Worm (Caenorhabditis elegans) whole organism, L4 larva: ENCODE results near the gene srh-70.

Source experiments
- F26F4.8 ChIP-seq: fragments of 200-800 bp; sonication (Bioruptor generic); conservative IDR thresholded peaks from 2 replicates; pipeline ENCODE4 v1.3.6; 2022; ENCODE audit warnings: missing genetic modification characterization, missing compliant biosample characterization
- T20F7.1 ChIP-seq: fragments of 200-800 bp; sonication (Bioruptor generic); optimal IDR thresholded peaks from 2 replicates; lab custom pipeline; 2018; ENCODE audit warnings: mild to moderate bottlenecking, missing genetic modification characterization, missing compliant biosample characterization
- Y105C5A.15 ChIP-seq: fragments of 200-800 bp; sonication (Bioruptor generic); IDR thresholded peaks from 2 replicates; pipeline ENCODE4 v1.3.6; 2022; ENCODE audit warnings: missing genetic modification characterization, missing compliant biosample characterization
- Y48G9A.11 ChIP-seq: fragments of 200-800 bp; sonication (Bioruptor generic); IDR thresholded peaks from 2 replicates; pipeline ENCODE4 v1.3.6; 2022; ENCODE audit warnings: missing genetic modification reagents, missing genetic modification characterization, missing compliant biosample characterization
- Y5F2A.4 ChIP-seq: fragments of 200-800 bp; sonication (Bioruptor generic); optimal IDR thresholded peaks from 2 replicates; lab custom pipeline; 2018; ENCODE audit warnings: mild to moderate bottlenecking, missing genetic modification characterization, missing compliant biosample characterization
- aha-1 ChIP-seq: fragments of 150-350 bp; peaks from one replicate; lab custom pipeline; 2014; ENCODE audit warnings: missing biosample characterization, missing genetic modification characterization
- ama-1 ChIP-seq: fragments of 150-350 bp; optimal IDR thresholded peaks from 2 replicates; lab custom pipeline; 2014; ENCODE audit warnings: inconsistent platforms, mixed read lengths
- arid-1 ChIP-seq: fragments of 200-800 bp; sonication (Bioruptor generic); conservative IDR thresholded peaks from 2 replicates; pipeline ENCODE4 v1.3.6; 2022; ENCODE audit warnings: missing genetic modification reagents, missing genetic modification characterization, missing compliant biosample characterization
- ceh-28 ChIP-seq: fragments of 150-350 bp; optimal IDR thresholded peaks from 2 replicates; lab custom pipeline; 2014; ENCODE audit warnings: missing biosample characterization, missing genetic modification reagents, missing genetic modification characterization
- ces-1 ChIP-seq: fragments of 150-350 bp; sonication (generic microtip); optimal IDR thresholded peaks from 4 replicates; lab custom pipeline; 2014; ENCODE audit warnings: missing biosample characterization, missing genetic modification reagents, missing genetic modification characterization
- cey-2 ChIP-seq: sonication (generic microtip); optimal IDR thresholded peaks from 3 replicates; lab custom pipeline; 2017; ENCODE audit warnings: missing genetic modification characterization, mild to moderate bottlenecking, missing compliant biosample characterization, antibody characterized with exemption, borderline replicate concordance; ENCODE audit not compliant: insufficient read depth
- daf-16 ChIP-seq, 3 experiments: sonication (generic microtip); optimal IDR thresholded peaks; 2 replicates each; lab custom pipeline; 2016 to 2017; ENCODE audit warnings: missing genetic modification characterization in 3 of 3, missing genetic modification reagents in 3 of 3, mild to moderate bottlenecking in 2 of 3, missing compliant biosample characterization in 2 of 3, missing biosample characterization in 1 of 3, moderate library complexity in 1 of 3
- daf-8 ChIP-seq: fragments of 200-800 bp; sonication (Bioruptor generic); IDR thresholded peaks from 2 replicates; pipeline ENCODE4 v1.3.6; 2022; ENCODE audit warnings: missing genetic modification characterization, missing compliant biosample characterization
- egl-27 ChIP-seq: sonication (generic microtip); optimal IDR thresholded peaks from 3 replicates; lab custom pipeline; 2017; ENCODE audit warnings: missing biosample characterization, missing genetic modification reagents, missing genetic modification characterization
- gei-8 ChIP-seq: fragments of 200-800 bp; sonication (Bioruptor generic); optimal IDR thresholded peaks from 2 replicates; lab custom pipeline; 2018; ENCODE audit warnings: mild to moderate bottlenecking, missing genetic modification characterization, missing compliant biosample characterization
- lsy-2 ChIP-seq, 2 experiments: fragments of 150-350 bp in 1 of 2; sonication (generic microtip) in 1 of 2; optimal IDR thresholded peaks; 2 replicates each; lab custom pipeline; 2014 to 2017; ENCODE audit warnings: missing biosample characterization in 2 of 2, missing genetic modification characterization in 2 of 2
- madf-5 ChIP-seq, 2 experiments: fragments of 200-800 bp; sonication (Bioruptor generic); IDR thresholded peaks; 2 replicates each; pipeline ENCODE4 v1.3.6; 2022; ENCODE audit warnings: missing compliant biosample characterization in 2 of 2, missing genetic modification characterization in 2 of 2
- mxl-2 ChIP-seq: fragments of 200-800 bp; sonication (Bioruptor generic); conservative IDR thresholded peaks from 2 replicates; pipeline ENCODE4 v1.3.6; 2022; ENCODE audit warnings: missing genetic modification reagents, missing genetic modification characterization, missing compliant biosample characterization
- nhr-102 ChIP-seq: sonication (generic microtip); optimal IDR thresholded peaks from 2 replicates; lab custom pipeline; 2016; ENCODE audit warnings: mild to moderate bottlenecking, missing genetic modification characterization, moderate library complexity, missing compliant biosample characterization
- pqm-1 ChIP-seq: sonication (generic microtip); optimal IDR thresholded peaks from 2 replicates; lab custom pipeline; 2017; ENCODE audit warnings: missing biosample characterization, missing genetic modification characterization
- snpc-1.2 ChIP-seq: fragments of 200-800 bp; sonication (Bioruptor generic); IDR thresholded peaks from 2 replicates; pipeline ENCODE4 v1.3.6; 2022; ENCODE audit warnings: missing genetic modification reagents, missing genetic modification characterization, missing compliant biosample characterization
- unc-130 ChIP-seq: sonication (generic microtip); optimal IDR thresholded peaks from 2 replicates; lab custom pipeline; 2016; ENCODE audit warnings: missing genetic modification reagents, missing genetic modification characterization, missing compliant biosample characterization
- unc-62 ChIP-seq, 3 experiments: fragments of 150-350 bp in 1 of 3; sonication (generic microtip); optimal IDR thresholded peaks in 2 of 3; peaks in 1 of 3; 1 replicate in 1 of 3; 2 replicates in 2 of 3; lab custom pipeline; 2014 to 2017; ENCODE audit warnings: missing biosample characterization in 3 of 3, missing genetic modification characterization in 3 of 3, missing genetic modification reagents in 3 of 3, missing genotype in 1 of 3
- zfp-2 ChIP-seq: sonication (generic microtip); optimal IDR thresholded peaks from 2 replicates; lab custom pipeline; 2016; ENCODE audit warnings: mild to moderate bottlenecking, missing genetic modification characterization, missing compliant biosample characterization

Gene srh-70

ce11 chrII:12481645-12482044, 37.0 kb downstream of the srh-70 start:
- TF ChIP-seq nhr-102 (tag; lab: Kevin White, UChicago) = no peak
- TF ChIP-seq pqm-1 = no peak
- no peak for TF ChIP-seq mxl-2 (GFP tag; lab: Robert Waterston, UW)
- TF ChIP-seq gei-8 (GFP tag; lab: Kevin White, UChicago) = no peak
- TF ChIP-seq snpc-1.2 (GFP tag; lab: Robert Waterston, UW) = no peak
- TF ChIP-seq, all 104 proteins: peak for 0

ce11 chrII:12480811-12481210, 37.8 kb downstream of the srh-70 start, which contains the start of gene arrd-9:
Gene arrd-9 (minus strand): TSS chrII:12480911.
- TF ChIP-seq aha-1 (no peak), ces-1 (GFP tag; lab: Kevin White, UChicago) (no peak), egl-27 (tag; lab: Kevin White, UChicago) (no peak), Y5F2A.4 (GFP tag; lab: Kevin White, UChicago) (no peak), madf-5 (GFP tag; IDR thresholded peaks at IDR 0.05; lab: Robert Waterston, UW) (no peak), T20F7.1 (GFP tag; lab: Kevin White, UChicago) (no peak), lsy-2 (tag; optimal IDR thresholded peaks at IDR 0.05; lab: Kevin White, UChicago) (no peak), cey-2 (no peak), zfp-2 (tag; lab: Kevin White, UChicago) (no peak), unc-130 (no peak), ama-1 (no peak), Y105C5A.15 (GFP tag; lab: Robert Waterston, UW) (no peak), arid-1 (no peak), daf-16 (GFP tag; optimal IDR thresholded peaks at IDR 0.05; lab: Kevin White, UChicago) (no peak), daf-16 (tag; optimal IDR thresholded peaks at IDR 0.05; lab: Kevin White, UChicago) (no peak), ceh-28 (tag; lab: Kevin White, UChicago) (no peak), Y48G9A.11 (GFP tag; lab: Robert Waterston, UW) (no peak)

ce11 chrII:12473406-12473805, 45.3 kb downstream of the srh-70 start, which contains the start of gene srg-17:
Gene srg-17 (plus strand): TSS chrII:12473706.
- no peak for TF ChIP-seq daf-8 (GFP tag; lab: Robert Waterston, UW)
- no peak for TF ChIP-seq nhr-102 (tag; lab: Kevin White, UChicago)
- peak; percentile 72 for TF ChIP-seq aha-1

ce11 chrII:12471138-12471855, 47.4 kb downstream of the srh-70 start, which contains the start of the genes F15A4.5 and phat-8:
Gene F15A4.5 (minus strand): TSS chrII:12471238.
Gene phat-8 (plus strand): TSS chrII:12471805.
- no peak for TF ChIP-seq aha-1
- TF ChIP-seq unc-62 (GFP tag; optimal IDR thresholded peaks at IDR 0.05 in 1 of 2; lab: Kevin White, UChicago) = peak in 1 of 2 experiments; percentile 21
- no peak for TF ChIP-seq unc-62 (tag; optimal IDR thresholded peaks at IDR 0.05; lab: Kevin White, UChicago)

- TF ChIP-seq daf-8 (GFP tag; lab: Robert Waterston, UW) (no peak), F26F4.8 (GFP tag; lab: Robert Waterston, UW) (0 out of 2 replicates have a peak, but pooled peaks have one; percentile 7)
Observed at ce11 chrII:12467047-12467446, 51.6 kb downstream of the srh-70 start, which contains the start of gene srg-16. Gene srg-16 (plus strand): TSS chrII:12467133.
